Fruit fly (Drosophila melanogaster): ENCODE results near the gene CG31248.

Gene CG31248

dm6 chr3R:7124109-7124639, 4.9 kb upstream of the CG31248 start, which contains the start of the genes Alh and CG10098 (continued):
- TF ChIP-seq CG8632 (GFP tag; optimal IDR thresholded peaks at IDR 0.05) (peak; percentile 73), Sox102F (GFP tag; optimal IDR thresholded peaks at IDR 0.05) (peak; percentile 75), CG10631 (GFP tag; optimal IDR thresholded peaks at IDR 0.05) (peak; percentile 92), Eip75B (GFP tag; optimal IDR thresholded peaks at IDR 0.05) (peak; percentile 76), lz (GFP tag; optimal IDR thresholded peaks at IDR 0.05) (peak; percentile 89), CG11294 (GFP tag; IDR thresholded peaks at IDR 0.05) (peak; percentile 56; the same call in 1 of the 2 replicates), Hr4 (GFP tag; optimal IDR thresholded peaks at IDR 0.05) (peak; percentile 84), Eip78C (GFP tag) (peak; percentile 90), Lpt (GFP tag; optimal IDR thresholded peaks at IDR 0.05) (peak; percentile 55), Ets21C (GFP tag; optimal IDR thresholded peaks at IDR 0.05) (peak; percentile 86), CG8119 (GFP tag; IDR thresholded peaks at IDR 0.05) (peak; percentile 34; the same call in 2 of the 3 replicates), CG7368 (GFP tag; optimal IDR thresholded peaks at IDR 0.05) (peak; percentile 59), CG3919 (GFP tag; optimal IDR thresholded peaks at IDR 0.05) (peak; percentile 72), CG1621 (tag; optimal IDR thresholded peaks at IDR 0.05) (peak; percentile 31), CG15336 (GFP tag; IDR thresholded peaks at IDR 0.05) (peak; percentile 23; the same call in 1 of the 2 replicates), achi (GFP tag; optimal IDR thresholded peaks at IDR 0.05) (peak; percentile 82), ss (GFP tag; optimal IDR thresholded peaks at IDR 0.05) (peak in 1 of 2 experiments; percentile 48), cyc (GFP tag; optimal IDR thresholded peaks at IDR 0.05) (peak; percentile 91), CG6163 (GFP tag; IDR thresholded peaks at IDR 0.05) (peak; percentile 79), CG6792 (GFP tag; optimal IDR thresholded peaks at IDR 0.05) (peak; percentile 78), CG6808 (GFP tag; optimal IDR thresholded peaks at IDR 0.05) (peak; percentile 37)

dm6 chr3R:7127966-7128365, 1.2 kb upstream of the CG31248 start, which contains the start of gene CG10068:
TSS of gene CG10068 (minus strand) at chr3R:7128027.
- no peak for TF ChIP-seq CG1621 (tag; optimal IDR thresholded peaks at IDR 0.05)
- peak; percentile 62 for TF ChIP-seq fd59A (GFP tag; optimal IDR thresholded peaks at IDR 0.05)
- TF ChIP-seq CG4318 (GFP tag; optimal IDR thresholded peaks at IDR 0.05) = peak; percentile 30
- peak; percentile 86 for TF ChIP-seq CG34406 (GFP tag; optimal IDR thresholded peaks at IDR 0.05)
- peak; percentile 95 for TF ChIP-seq Eip78C (GFP tag)
- TF ChIP-seq dsx (GFP tag; optimal IDR thresholded peaks at IDR 0.05; ENCODE audit: poor library complexity, severe bottlenecking) = peak; percentile 91
- TF ChIP-seq Met (GFP tag; optimal IDR thresholded peaks at IDR 0.05) = peak; percentile 87
- peak; percentile 84 for TF ChIP-seq CG3032 (tag; optimal IDR thresholded peaks at IDR 0.05)
- TF ChIP-seq Ets21C (GFP tag; optimal IDR thresholded peaks at IDR 0.05) = peak; percentile 81
- TF ChIP-seq CG15336 (GFP tag; IDR thresholded peaks at IDR 0.05) = peak; percentile 77
- TF ChIP-seq CG6854 (GFP tag; optimal IDR thresholded peaks at IDR 0.05) = peak; percentile 57
- peak; percentile 87 for TF ChIP-seq Hr39 (GFP tag; optimal IDR thresholded peaks at IDR 0.05)
- TF ChIP-seq Lpt (GFP tag; optimal IDR thresholded peaks at IDR 0.05) = peak; percentile 60
- TF ChIP-seq eg (GFP tag; IDR thresholded peaks at IDR 0.05) = peak; percentile 93
- TF ChIP-seq topi (GFP tag; optimal IDR thresholded peaks at IDR 0.05) = peak; percentile 90
- peak; percentile 77 for TF ChIP-seq acj6 (GFP tag; optimal IDR thresholded peaks at IDR 0.05)
- peak; percentile 64 for TF ChIP-seq Sox15 (GFP tag; optimal IDR thresholded peaks at IDR 0.05)
- TF ChIP-seq salr (GFP tag; optimal IDR thresholded peaks at IDR 0.05) = peak in 1 of 2 experiments; percentile 62
- TF ChIP-seq CG10669 (GFP tag; optimal IDR thresholded peaks at IDR 0.05) = peak; percentile 81
- TF ChIP-seq CG10631 (GFP tag; optimal IDR thresholded peaks at IDR 0.05) = peak; percentile 85
- peak; percentile 83 for TF ChIP-seq cyc (GFP tag; optimal IDR thresholded peaks at IDR 0.05)
- TF ChIP-seq net (GFP tag; optimal IDR thresholded peaks at IDR 0.05) = peak; percentile 69
- peak; percentile 93 for TF ChIP-seq CG6163 (GFP tag; IDR thresholded peaks at IDR 0.05)
- TF ChIP-seq achi (GFP tag; optimal IDR thresholded peaks at IDR 0.05) = peak; percentile 82
- peak; percentile 29 for TF ChIP-seq dac (GFP tag; optimal IDR thresholded peaks at IDR 0.05)
- TF ChIP-seq OdsH (GFP tag; optimal IDR thresholded peaks at IDR 0.05) = peak; percentile 79
- TF ChIP-seq CG32006 (GFP tag; optimal IDR thresholded peaks at IDR 0.05) = no peak
- TF ChIP-seq Hr4 (GFP tag; optimal IDR thresholded peaks at IDR 0.05) = peak; percentile 72
- no peak; the same call in 1 of the 2 replicates for TF ChIP-seq Gug (GFP tag; IDR thresholded peaks at IDR 0.05)
- peak; percentile 96 for TF ChIP-seq svp (GFP tag)
- TF ChIP-seq CG11294 (GFP tag; IDR thresholded peaks at IDR 0.05) = peak; percentile 57
- TF ChIP-seq fkh (GFP tag; optimal IDR thresholded peaks at IDR 0.05) = peak; percentile 97
- TF ChIP-seq vri (GFP tag; optimal IDR thresholded peaks at IDR 0.05) = peak; percentile 73
- peak; percentile 49 for TF ChIP-seq Blimp-1 (GFP tag; optimal IDR thresholded peaks at IDR 0.05)
- peak; percentile 84 for TF ChIP-seq CG8632 (GFP tag; optimal IDR thresholded peaks at IDR 0.05)
- peak; percentile 88 for TF ChIP-seq CG3919 (GFP tag; optimal IDR thresholded peaks at IDR 0.05)
- peak; percentile 48 to 75 for TF ChIP-seq ss (GFP tag; optimal IDR thresholded peaks at IDR 0.05)
- peak; percentile 64 for TF ChIP-seq CG7368 (GFP tag; optimal IDR thresholded peaks at IDR 0.05)
- peak; percentile 55 for TF ChIP-seq CG11902 (GFP tag; optimal IDR thresholded peaks at IDR 0.05)
- peak; percentile 80 for TF ChIP-seq Ets96B (tag; optimal IDR thresholded peaks at IDR 0.05)
- peak; percentile 84 for TF ChIP-seq Smox (GFP tag; optimal IDR thresholded peaks at IDR 0.05)

Data from whole organism, prepupa.